Fruit fly (Drosophila melanogaster) Kc167 (cell line): Measurements from ENCODE around the gene tll.

Experiments used
- h ChIP-seq: fragments of >200 bp; optimal IDR thresholded peaks from 3 replicates; lab custom pipeline; 2018; ENCODE audit warnings: missing external identifiers
- insv ChIP-seq: fragments of >200 bp; optimal IDR thresholded peaks from 3 replicates; lab custom pipeline; 2018; ENCODE audit warnings: missing external identifiers
- psq ChIP-seq: fragments of >200 bp; optimal IDR thresholded peaks from 2 replicates; lab custom pipeline; 2017; ENCODE audit warnings: missing external identifiers

DNA sequence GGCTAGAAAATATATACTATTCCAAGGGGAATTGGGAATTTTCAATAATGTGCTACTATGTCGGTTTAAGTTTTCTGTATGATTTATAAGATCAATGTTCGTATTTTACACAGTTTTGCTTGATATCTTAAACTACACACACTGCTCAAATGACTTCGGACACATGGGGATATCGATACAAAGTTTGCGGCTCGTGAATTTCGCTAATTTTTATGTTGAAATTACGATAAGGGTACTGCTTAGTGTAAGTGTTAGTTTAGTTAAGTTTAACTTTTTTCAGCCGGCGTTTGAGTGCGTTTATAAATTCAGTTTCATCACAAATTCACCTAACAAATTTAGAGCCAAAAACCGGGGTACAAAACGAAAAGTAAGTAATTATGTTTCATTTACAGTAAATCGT lies 31.3 kb downstream of the tll start, which contains the start of gene CG15547:
- no peak for TF ChIP-seq h (lab: Kevin White, UChicago)
- no peak for TF ChIP-seq insv (lab: Kevin White, UChicago)
- no peak for TF ChIP-seq psq (lab: Kevin White, UChicago)
